Worm (Caenorhabditis elegans): ENCODE data around the gene F30B5.11.

F30B5.11 gene

ce11 chrIV:4219983-4220382, at the start of gene F30B5.11:
Gene F30B5.11, minus strand, starts transcription at chrIV:4220083.
- no peak for TF ChIP-seq unc-62 (GFP tag; optimal IDR thresholded peaks at IDR 0.05)

- TF ChIP-seq unc-62 (GFP tag; optimal IDR thresholded peaks at IDR 0.05), result no peak
Measured at ce11 chrIV:4269308-4269707, 49.4 kb upstream of the F30B5.11 start, which contains the start of gene F36A4.3. Gene F36A4.3, plus strand, starts transcription at chrIV:4269608.

- no peak for TF ChIP-seq unc-62 (GFP tag; optimal IDR thresholded peaks at IDR 0.05)
Measured at ce11 chrIV:4267320-4267719, 47.4 kb upstream of the F30B5.11 start, which contains the start of gene F36A4.4. Gene F36A4.4, plus strand, starts transcription at chrIV:4267620.

- TF ChIP-seq unc-62 (GFP tag; optimal IDR thresholded peaks at IDR 0.05), result no peak
Measured at ce11 chrIV:4265951-4266350, 46.1 kb upstream of the F30B5.11 start.

- no peak for TF ChIP-seq unc-62 (GFP tag; optimal IDR thresholded peaks at IDR 0.05)
Measured at ce11 chrIV:4265224-4265623, 45.3 kb upstream of the F30B5.11 start, which contains the start of gene F36A4.5. Gene F36A4.5, plus strand, starts transcription at chrIV:4265524.

- TF ChIP-seq unc-62 (GFP tag; optimal IDR thresholded peaks at IDR 0.05), result no peak
Measured at ce11 chrIV:4264649-4265048, 44.8 kb upstream of the F30B5.11 start.

ce11 chrIV:4262993-4263392, 43.1 kb upstream of the F30B5.11 start, which contains the start of gene col-33:
Gene col-33, plus strand, starts transcription at chrIV:4263293.
- TF ChIP-seq unc-62 (GFP tag; optimal IDR thresholded peaks at IDR 0.05), result no peak

ce11 chrIV:4259433-4259832, 39.5 kb upstream of the F30B5.11 start:
- TF ChIP-seq unc-62 (GFP tag; optimal IDR thresholded peaks at IDR 0.05), result no peak

ce11 chrIV:4254989-4255582, 35.2 kb upstream of the F30B5.11 start:
- TF ChIP-seq unc-62 (GFP tag; optimal IDR thresholded peaks at IDR 0.05), result no peak

- no peak for TF ChIP-seq unc-62 (GFP tag; optimal IDR thresholded peaks at IDR 0.05)
Measured at ce11 chrIV:4247770-4248169, 27.9 kb upstream of the F30B5.11 start, which contains the start of gene ama-1. Gene ama-1, plus strand, starts transcription at chrIV:4248070.

ce11 chrIV:4247334-4247733, 27.5 kb upstream of the F30B5.11 start:
- no peak for TF ChIP-seq unc-62 (GFP tag; optimal IDR thresholded peaks at IDR 0.05)

ce11 chrIV:4246493-4246892, 26.6 kb upstream of the F30B5.11 start, which contains the start of gene ttr-20:
Gene ttr-20, plus strand, starts transcription at chrIV:4246793.
- TF ChIP-seq unc-62 (GFP tag; optimal IDR thresholded peaks at IDR 0.05), result no peak

ce11 chrIV:4244510-4244909, 24.6 kb upstream of the F30B5.11 start, which contains the start of gene col-34:
Gene col-34, minus strand, starts transcription at chrIV:4244610.
- no peak for TF ChIP-seq unc-62 (GFP tag; optimal IDR thresholded peaks at IDR 0.05)

- TF ChIP-seq unc-62 (GFP tag; optimal IDR thresholded peaks at IDR 0.05), result no peak
Measured at ce11 chrIV:4243830-4244406, 24.0 kb upstream of the F30B5.11 start.

- no peak for TF ChIP-seq unc-62 (GFP tag; optimal IDR thresholded peaks at IDR 0.05)
Measured at ce11 chrIV:4236671-4237070, 16.8 kb upstream of the F30B5.11 start.

ce11 chrIV:4236025-4236407, 16.1 kb upstream of the F30B5.11 start:
- TF ChIP-seq unc-62 (GFP tag; optimal IDR thresholded peaks at IDR 0.05), result no peak

ce11 chrIV:4235315-4236024, 15.6 kb upstream of the F30B5.11 start, which contains the start of the genes zipt-2.2 and dpy-13:
Gene zipt-2.2, minus strand, starts transcription at chrIV:4235365.
Gene dpy-13, plus strand, starts transcription at chrIV:4235614.
- TF ChIP-seq unc-62 (GFP tag; optimal IDR thresholded peaks at IDR 0.05), result no peak
